Worm (Caenorhabditis elegans): Measurements from ENCODE around the gene dnj-23.
A peak's percentile ranks its signal among the peaks of the same experiment; 100 is the strongest.

The dnj-23 gene

DNA sequence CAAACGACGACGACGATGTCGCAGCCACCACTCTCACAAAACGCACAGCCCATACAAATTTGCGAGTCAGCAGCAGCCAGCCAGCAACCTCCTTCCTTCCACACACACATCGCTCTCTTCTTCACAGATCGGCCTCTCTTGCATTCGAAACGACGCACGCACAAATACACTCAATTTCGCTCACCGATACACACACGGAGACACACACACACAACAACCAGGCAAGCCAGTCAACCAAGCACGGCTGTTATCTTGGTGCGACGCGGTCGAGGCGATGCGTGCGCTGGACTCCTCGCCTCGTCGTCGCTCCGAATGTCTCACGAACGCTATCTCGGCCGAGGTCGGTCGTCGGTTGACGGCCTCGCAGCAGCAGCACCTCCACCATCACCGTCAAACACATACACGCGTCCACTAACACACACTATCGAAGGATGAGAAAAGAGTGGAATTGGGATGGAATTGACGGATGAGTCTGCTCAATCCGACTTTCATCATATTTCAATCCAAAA is 48.0 kb downstream of the dnj-23 start:
- TF ChIP-seq F22D6.2 (tag; optimal IDR thresholded peaks at IDR 0.05) (peak; percentile 14), nfya-1 (tag; optimal IDR thresholded peaks at IDR 0.05; ENCODE audit: borderline replicate concordance, insufficient read depth) (no peak), F52B5.7 (tag; optimal IDR thresholded peaks at IDR 0.05) (no peak), pbrm-1 (GFP tag; IDR thresholded peaks at IDR 0.05) (peak; percentile 69), akir-1 (GFP tag; optimal IDR thresholded peaks at IDR 0.05) (peak; percentile 5), chd-7 (tag; optimal IDR thresholded peaks at IDR 0.05) (peak; percentile 85), F57C9.4 (tag; optimal IDR thresholded peaks at IDR 0.05) (no peak), mxl-1 (tag; optimal IDR thresholded peaks at IDR 0.05) (no peak), attf-6 (GFP tag; IDR thresholded peaks at IDR 0.05) (no peak), snpc-1.1 (tag; optimal IDR thresholded peaks at IDR 0.05; ENCODE audit: insufficient read depth) (no peak), nhr-27 (tag; optimal IDR thresholded peaks at IDR 0.05) (no peak), B0336.3 (GFP tag; IDR thresholded peaks at IDR 0.05) (peak; percentile 83), xnd-1 (tag; optimal IDR thresholded peaks at IDR 0.05) (no peak), Y53F4B.3 (GFP tag; IDR thresholded peaks at IDR 0.05) (no peak), bed-2 (GFP tag; IDR thresholded peaks at IDR 0.05) (no peak), K12H6.12 (tag; optimal IDR thresholded peaks at IDR 0.05) (peak; percentile 91), K11D2.4 (GFP tag; IDR thresholded peaks at IDR 0.05) (peak; percentile 85), rec-8 (tag; optimal IDR thresholded peaks at IDR 0.05) (no peak), ekl-4 (GFP tag; IDR thresholded peaks at IDR 0.05) (0 out of 2 replicates have a peak, but pooled peaks have one; percentile 43), lag-1 (GFP tag; IDR thresholded peaks at IDR 0.05) (no peak), Y56A3A.18 (GFP tag; IDR thresholded peaks at IDR 0.05) (0 out of 2 replicates have a peak, but pooled peaks have one; percentile 43), Y67H2A.10 (GFP tag; conservative IDR thresholded peaks at IDR 0.05) (no peak), egl-44 (GFP tag; IDR thresholded peaks at IDR 0.05) (0 out of 2 replicates have a peak, but pooled peaks have one; percentile 45), lsl-1 (GFP tag; optimal IDR thresholded peaks at IDR 0.05) (no peak), ztf-22 (GFP tag; optimal IDR thresholded peaks at IDR 0.05) (peak; percentile 6), nfya-2 (GFP tag; IDR thresholded peaks at IDR 0.05) (no peak), tbx-9 (tag; optimal IDR thresholded peaks at IDR 0.05; ENCODE audit: borderline replicate concordance) (no peak), Y53G8AR.9 (GFP tag; conservative IDR thresholded peaks at IDR 0.05) (no peak), attf-5 (GFP tag; optimal IDR thresholded peaks at IDR 0.05) (peak; percentile 92), hlh-26 (GFP tag; conservative IDR thresholded peaks at IDR 0.05) (no peak), zfh-2 (GFP tag; conservative IDR thresholded peaks at IDR 0.05) (peak; percentile 98), lsy-27 (tag; optimal IDR thresholded peaks at IDR 0.05; ENCODE audit: borderline replicate concordance, insufficient read depth) (no peak), T26A5.8 (tag; optimal IDR thresholded peaks at IDR 0.05) (no peak), D2030.7 (GFP tag; IDR thresholded peaks at IDR 0.05) (no peak), lin-26 (GFP tag; IDR thresholded peaks at IDR 0.05) (no peak), rpc-1 (optimal IDR thresholded peaks at IDR 0.05) (no peak), rpc-1 (tag; optimal IDR thresholded peaks at IDR 0.05) (no peak), nhr-80 (tag; optimal IDR thresholded peaks at IDR 0.05) (peak; percentile 92), madf-6 (GFP tag; IDR thresholded peaks at IDR 0.05) (no peak), cebp-2 (GFP tag; IDR thresholded peaks at IDR 0.05) (0 out of 2 replicates have a peak, but pooled peaks have one; percentile 18), zim-3 (tag; optimal IDR thresholded peaks at IDR 0.05) (no peak), unc-62 (GFP tag; optimal IDR thresholded peaks at IDR 0.05) (peak; percentile 65), F57A8.1 (GFP tag; optimal IDR thresholded peaks at IDR 0.05) (peak; percentile 14), sea-2 (GFP tag; IDR thresholded peaks at IDR 0.05) (0 out of 2 replicates have a peak, but pooled peaks have one; percentile 53), mes-4 (tag; optimal IDR thresholded peaks at IDR 0.05) (no peak), F37B4.10 (GFP tag; IDR thresholded peaks at IDR 0.05) (no peak), hrde-1 (tag; optimal IDR thresholded peaks at IDR 0.05; ENCODE audit: borderline replicate concordance) (no peak), mel-28 (tag; optimal IDR thresholded peaks at IDR 0.05; ENCODE audit: borderline replicate concordance) (no peak)
